Fruit fly (Drosophila melanogaster) whole organism, wandering third instar larva: ENCODE data around the gene PAPLA1.

Experiments used
- Abd-B ChIP-seq: fragments of >200 bp; optimal IDR thresholded peaks from 2 replicates; lab custom pipeline; 2017; ENCODE audit warnings: missing biosample characterization, missing genetic modification characterization
- CG32264 ChIP-seq: fragments of 200-800 bp; sonication (Bioruptor generic); optimal IDR thresholded peaks from 2 replicates; lab custom pipeline; 2016; ENCODE audit warnings: missing biosample characterization, missing genetic modification characterization
- CG9705 ChIP-seq: fragments of 200-800 bp; sonication (Bioruptor generic); optimal IDR thresholded peaks from 2 replicates; lab custom pipeline; 2018; ENCODE audit warnings: missing biosample characterization, mild to moderate bottlenecking, missing genetic modification characterization
- CrebA ChIP-seq: fragments of 200-800 bp; sonication (Bioruptor generic); optimal IDR thresholded peaks from 2 replicates; lab custom pipeline; 2016; ENCODE audit warnings: missing biosample characterization, mild to moderate bottlenecking, missing genetic modification characterization, borderline replicate concordance
- Dfd ChIP-seq: fragments of >200 bp; optimal IDR thresholded peaks from 2 replicates; lab custom pipeline; 2017; ENCODE audit warnings: missing biosample characterization, missing genetic modification characterization
- HLH106 ChIP-seq: fragments of 200-800 bp; optimal IDR thresholded peaks from 3 replicates; lab custom pipeline; 2019; ENCODE audit warnings: missing biosample characterization, mild to moderate bottlenecking, missing genetic modification characterization, moderate library complexity
- Hnf4 ChIP-seq: fragments of 200-800 bp; sonication (Bioruptor generic); optimal IDR thresholded peaks from 2 replicates; lab custom pipeline; 2016; ENCODE audit warnings: missing biosample characterization, mild to moderate bottlenecking, missing genetic modification characterization
- Hr83 ChIP-seq: fragments of 200-300 bp; sonication (Bioruptor generic); optimal IDR thresholded peaks from 2 replicates; lab custom pipeline; 2016; ENCODE audit warnings: missing biosample characterization, mild to moderate bottlenecking, missing genetic modification characterization, moderate library complexity; ENCODE audit not compliant: poor library complexity, severe bottlenecking
- Jra ChIP-seq: sonication (Bioruptor generic); optimal IDR thresholded peaks from 2 replicates; lab custom pipeline; 2016; ENCODE audit warnings: missing biosample characterization, missing genetic modification characterization
- Mio ChIP-seq: sonication (Bioruptor generic); optimal IDR thresholded peaks from 2 replicates; lab custom pipeline; 2016; ENCODE audit warnings: missing biosample characterization, missing genetic modification characterization
- Myc ChIP-seq: fragments of >200 bp; optimal IDR thresholded peaks from 2 replicates; lab custom pipeline; 2017
- N ChIP-seq: fragments of >200 bp; optimal IDR thresholded peaks from 2 replicates; lab custom pipeline; 2018; ENCODE audit warnings: missing biosample characterization, missing external identifiers, missing genetic modification characterization
- OdsH ChIP-seq: fragments of 200-800 bp; sonication (Bioruptor generic); optimal IDR thresholded peaks from 2 replicates; lab custom pipeline; 2016; ENCODE audit warnings: missing biosample characterization, mild to moderate bottlenecking, missing genetic modification characterization
- Rel ChIP-seq, 2 experiments: fragments of 200-800 bp; sonication (Bioruptor generic) in 1 of 2; optimal IDR thresholded peaks; 2 replicates in 1 of 2; 3 replicates in 1 of 2; lab custom pipeline; 2016 to 2019; ENCODE audit warnings: mild to moderate bottlenecking in 2 of 2, missing biosample characterization in 2 of 2, missing genetic modification characterization in 2 of 2, moderate library complexity in 1 of 2
- Sp1 ChIP-seq: fragments of 200-800 bp; sonication (Bioruptor generic); optimal IDR thresholded peaks from 3 replicates; lab custom pipeline; 2019; ENCODE audit warnings: missing biosample characterization, mild to moderate bottlenecking, missing genetic modification characterization, moderate library complexity
- br ChIP-seq: fragments of 200-800 bp; sonication (Bioruptor generic); optimal IDR thresholded peaks from 2 replicates; lab custom pipeline; 2016; ENCODE audit warnings: missing biosample characterization, missing genetic modification characterization
- dl ChIP-seq, 2 experiments: fragments of 175-275, 200-275 bp in 1 of 2; fragments of 200-275 bp in 1 of 2; sonication (Bioruptor generic); optimal IDR thresholded peaks; lab custom pipeline; 2018; ENCODE audit warnings: mild to moderate bottlenecking in 2 of 2, missing biosample characterization in 2 of 2, missing genetic modification characterization in 2 of 2, moderate library complexity in 2 of 2; ENCODE audit not compliant: partially characterized antibody in 2 of 2, insufficient read depth in 1 of 2
- dsf ChIP-seq: sonication (Bioruptor generic); optimal IDR thresholded peaks from 2 replicates; lab custom pipeline; 2016; ENCODE audit warnings: missing biosample characterization, missing genetic modification characterization, borderline replicate concordance
- foxo ChIP-seq, 2 experiments: fragments of 200-800 bp; sonication (Bioruptor generic); optimal IDR thresholded peaks; 2 replicates in 1 of 2; 3 replicates in 1 of 2; lab custom pipeline; 2016 to 2017; ENCODE audit warnings: missing biosample characterization in 2 of 2, missing genetic modification characterization in 2 of 2
- fru ChIP-seq: fragments of 200-800 bp; sonication (Bioruptor generic); optimal IDR thresholded peaks from 3 replicates; lab custom pipeline; 2016; ENCODE audit warnings: missing biosample characterization, mild to moderate bottlenecking, missing genetic modification characterization
- h ChIP-seq: fragments of 200-800 bp; sonication (Bioruptor generic); optimal IDR thresholded peaks from 3 replicates; lab custom pipeline; 2016; ENCODE audit warnings: missing biosample characterization, mild to moderate bottlenecking, missing genetic modification characterization
- jim ChIP-seq: fragments of 175-275, 200-325 bp; sonication (Bioruptor generic); optimal IDR thresholded peaks from 2 replicates; lab custom pipeline; 2016; ENCODE audit warnings: missing biosample characterization, mild to moderate bottlenecking, missing genetic modification characterization
- lola ChIP-seq: fragments of >200 bp; optimal IDR thresholded peaks from 2 replicates; lab custom pipeline; 2017; ENCODE audit warnings: missing biosample characterization, missing genetic modification characterization
- pan ChIP-seq: fragments of >200 bp; optimal IDR thresholded peaks from 2 replicates; lab custom pipeline; 2017
- psq ChIP-seq: fragments of 200-800 bp; sonication (Bioruptor generic); optimal IDR thresholded peaks from 3 replicates; lab custom pipeline; 2017; ENCODE audit warnings: missing biosample characterization, mild to moderate bottlenecking, missing genetic modification characterization, moderate library complexity
- rgr ChIP-seq: fragments of 200-800 bp; sonication (Bioruptor generic); optimal IDR thresholded peaks from 3 replicates; lab custom pipeline; 2016; ENCODE audit warnings: missing biosample characterization, mild to moderate bottlenecking, missing genetic modification characterization
- sage ChIP-seq: fragments of 200-800 bp; sonication (Bioruptor generic); optimal IDR thresholded peaks from 2 replicates; lab custom pipeline; 2016; ENCODE audit warnings: missing biosample characterization, mild to moderate bottlenecking, missing genetic modification characterization
- sv ChIP-seq: fragments of 200-800 bp; sonication (Bioruptor generic); optimal IDR thresholded peaks from 3 replicates; lab custom pipeline; 2016; ENCODE audit warnings: missing biosample characterization, missing genetic modification characterization
- tai ChIP-seq: sonication (Bioruptor generic); optimal IDR thresholded peaks from 2 replicates; lab custom pipeline; 2016; ENCODE audit warnings: missing biosample characterization, missing genetic modification characterization
- usp ChIP-seq: fragments of >200 bp; optimal IDR thresholded peaks from 2 replicates; lab custom pipeline; 2017; ENCODE audit warnings: missing biosample characterization, missing genetic modification characterization
- woc ChIP-seq: sonication (Bioruptor generic); optimal IDR thresholded peaks from 2 replicates; lab custom pipeline; 2016; ENCODE audit warnings: missing biosample characterization, mild to moderate bottlenecking, missing genetic modification characterization

The PAPLA1 gene

DNA sequence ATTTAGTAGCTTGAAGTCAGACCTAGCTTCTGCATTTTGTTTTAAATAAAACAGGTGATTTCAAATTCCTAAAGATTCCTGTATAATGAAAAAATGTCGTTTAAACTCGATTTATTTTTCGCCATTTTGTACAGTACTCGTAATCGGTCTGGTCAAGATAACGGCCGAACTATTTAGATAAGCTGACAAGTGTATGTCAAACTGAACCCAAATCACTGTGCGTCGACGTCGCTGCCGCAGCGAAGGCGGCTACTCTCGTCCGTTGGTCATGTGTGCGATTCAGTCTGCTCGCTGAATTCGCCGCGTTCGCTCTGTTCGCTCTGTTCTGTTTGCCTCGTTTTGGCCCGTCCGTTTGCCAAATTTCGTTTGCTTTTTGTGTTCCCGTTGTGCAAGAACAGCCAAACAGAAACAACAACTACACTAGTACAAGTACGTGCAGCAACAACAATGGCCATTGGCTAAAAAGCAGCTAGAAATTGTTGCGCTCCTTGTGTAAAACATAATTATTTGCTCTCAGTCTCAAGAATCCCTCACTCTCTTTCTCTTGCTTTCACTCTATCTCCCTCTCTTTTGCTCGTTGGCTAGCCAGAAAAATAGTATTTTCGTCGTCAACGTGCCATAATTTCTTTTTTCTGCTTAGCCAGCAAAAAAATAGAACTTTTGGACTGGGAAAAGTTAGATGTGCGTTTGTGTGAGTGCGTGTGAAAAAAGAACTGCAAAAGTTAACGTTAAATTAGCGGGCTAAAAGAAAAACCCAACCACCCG is 71.2 kb downstream of the PAPLA1 start (continued):
- no peak for TF ChIP-seq Hr83 (GFP tag; lab: Kevin White, UChicago)
- TF ChIP-seq Mio, result no peak
- no peak for TF ChIP-seq CG9705 (GFP tag; lab: Kevin White, UChicago)
- TF ChIP-seq foxo (GFP tag; optimal IDR thresholded peaks at IDR 0.05; lab: Kevin White, UChicago), result peak; percentile 2 to 43
- peak; percentile 7 for TF ChIP-seq woc (GFP tag; lab: Kevin White, UChicago)
- no peak for TF ChIP-seq sage (GFP tag; lab: Kevin White, UChicago)
- TF ChIP-seq Abd-B (GFP tag; lab: Kevin White, UChicago), result no peak
- TF ChIP-seq CG32264 (GFP tag; lab: Kevin White, UChicago), result no peak
- TF ChIP-seq br (GFP tag; lab: Kevin White, UChicago), result peak; percentile 44
- peak; percentile 29 for TF ChIP-seq lola (GFP tag; lab: Kevin White, UChicago)
- TF ChIP-seq tai (GFP tag; lab: Kevin White, UChicago), result no peak

DNA sequence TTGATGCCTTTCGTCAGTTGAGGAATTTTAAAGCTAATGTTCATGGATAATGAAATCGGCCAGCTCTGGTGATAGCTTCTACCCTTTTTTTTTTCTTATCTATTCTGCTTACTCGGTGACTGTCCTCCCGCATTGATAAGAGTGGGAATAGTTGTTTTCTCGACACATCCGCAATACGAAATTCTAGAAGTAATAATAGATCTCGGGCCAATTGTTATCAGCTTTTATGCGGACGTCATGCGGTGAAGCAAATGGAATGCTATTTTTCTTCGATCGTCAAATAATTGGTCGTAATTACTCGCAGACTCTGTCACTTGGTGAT is 72.0 kb downstream of the PAPLA1 start:
- TF ChIP-seq rgr (no peak), Rel (GFP tag; optimal IDR thresholded peaks at IDR 0.05; lab: Kevin White, UChicago) (no peak), Rel (tag; optimal IDR thresholded peaks at IDR 0.05; lab: Kevin White, UChicago) (peak; percentile 16), psq (GFP tag; lab: Kevin White, UChicago) (no peak), jim (GFP tag; lab: Kevin White, UChicago) (no peak)
- TF ChIP-seq, all 38 proteins: peak for 1

DNA sequence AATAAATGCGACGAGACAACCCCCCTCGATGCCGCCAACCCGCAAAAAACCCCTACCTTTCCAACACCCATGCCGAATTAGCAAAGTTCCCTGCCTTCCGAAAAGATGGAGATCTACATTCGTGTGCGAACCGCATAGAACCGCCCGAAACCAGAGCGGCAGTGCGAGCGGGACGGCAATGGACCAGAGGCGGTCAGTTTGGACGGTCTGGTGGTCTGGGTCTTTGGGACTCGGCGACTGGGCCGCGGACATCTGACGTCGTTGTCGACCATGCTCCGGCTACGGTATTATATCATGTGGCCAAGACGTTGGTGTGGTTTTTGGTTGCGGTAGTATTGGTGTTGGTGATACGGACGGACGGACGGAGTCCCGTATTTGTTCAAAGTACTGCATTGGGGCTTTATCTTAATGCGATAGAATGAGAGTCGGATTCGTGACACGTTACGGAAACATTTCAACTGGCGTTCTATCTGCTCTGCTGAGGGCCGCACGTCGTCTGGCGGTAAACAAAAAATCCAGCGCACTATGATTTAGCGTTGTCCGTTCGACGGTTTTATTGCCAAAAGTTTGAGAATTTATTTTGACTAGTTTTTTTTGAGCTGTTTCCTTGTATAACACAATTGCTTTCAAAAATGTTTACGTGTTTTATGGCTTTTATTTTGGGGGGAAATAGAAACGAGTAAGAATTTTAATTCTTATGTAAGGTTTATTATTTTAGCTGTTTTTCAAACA is 72.5 kb downstream of the PAPLA1 start:
- TF ChIP-seq fru (GFP tag; lab: Kevin White, UChicago) (no peak), Rel (GFP tag; optimal IDR thresholded peaks at IDR 0.05; lab: Kevin White, UChicago) (no peak), Rel (tag; optimal IDR thresholded peaks at IDR 0.05; lab: Kevin White, UChicago) (peak; percentile 3), HLH106 (tag; lab: Kevin White, UChicago) (peak; percentile 15), woc (GFP tag; lab: Kevin White, UChicago) (no peak), Hnf4 (GFP tag; lab: Kevin White, UChicago) (no peak), h (peak; percentile 25), br (GFP tag; lab: Kevin White, UChicago) (peak; percentile 19), rgr (peak; percentile 11)

DNA sequence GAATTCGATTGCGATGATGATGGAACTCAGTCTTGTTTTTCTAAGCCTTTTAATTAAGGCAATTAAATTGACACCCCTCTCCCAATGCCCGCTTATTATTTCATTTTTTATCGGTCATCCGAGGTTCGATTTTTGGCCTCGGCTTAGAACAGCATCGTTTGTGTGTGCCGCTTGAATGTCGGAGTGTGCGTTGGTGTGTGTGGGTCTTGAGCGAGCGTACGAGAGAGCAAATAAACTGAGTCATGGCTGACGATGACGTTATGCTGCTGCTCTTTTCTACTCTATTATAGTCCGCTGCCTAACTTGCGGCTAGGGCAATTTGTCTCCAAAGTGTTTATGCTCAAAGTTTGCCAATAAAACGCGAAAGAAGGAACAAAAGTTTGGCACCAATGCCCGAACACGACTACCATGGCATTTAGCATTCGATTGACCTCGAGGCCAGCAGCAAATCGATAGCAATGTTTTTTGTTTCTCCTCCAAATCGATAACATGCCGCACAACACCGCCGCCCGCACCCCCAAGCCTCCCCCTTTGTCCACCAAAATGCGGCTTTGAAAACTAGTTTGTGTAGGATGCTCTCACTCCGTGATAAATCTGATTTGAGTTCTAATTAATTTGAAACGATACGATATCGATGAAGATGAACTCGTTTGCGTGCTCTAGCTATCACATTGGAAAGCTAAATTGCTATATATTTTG is 73.8 kb downstream of the PAPLA1 start:
- TF ChIP-seq lola (GFP tag; lab: Kevin White, UChicago) (no peak), br (GFP tag; lab: Kevin White, UChicago) (no peak), sage (GFP tag; lab: Kevin White, UChicago) (no peak), rgr (no peak), OdsH (no peak), HLH106 (tag; lab: Kevin White, UChicago) (no peak), CrebA (GFP tag; lab: Kevin White, UChicago) (no peak), dl (GFP tag; optimal IDR thresholded peaks at IDR 0.05; lab: Kevin White, UChicago; ENCODE audit: insufficient read depth in 1 of 2, partially characterized antibody in 2 of 2) (no peak), Rel (GFP tag; optimal IDR thresholded peaks at IDR 0.05; lab: Kevin White, UChicago) (no peak), Rel (tag; optimal IDR thresholded peaks at IDR 0.05; lab: Kevin White, UChicago) (no peak)
- TF ChIP-seq, all 38 proteins: peak for 0

DNA sequence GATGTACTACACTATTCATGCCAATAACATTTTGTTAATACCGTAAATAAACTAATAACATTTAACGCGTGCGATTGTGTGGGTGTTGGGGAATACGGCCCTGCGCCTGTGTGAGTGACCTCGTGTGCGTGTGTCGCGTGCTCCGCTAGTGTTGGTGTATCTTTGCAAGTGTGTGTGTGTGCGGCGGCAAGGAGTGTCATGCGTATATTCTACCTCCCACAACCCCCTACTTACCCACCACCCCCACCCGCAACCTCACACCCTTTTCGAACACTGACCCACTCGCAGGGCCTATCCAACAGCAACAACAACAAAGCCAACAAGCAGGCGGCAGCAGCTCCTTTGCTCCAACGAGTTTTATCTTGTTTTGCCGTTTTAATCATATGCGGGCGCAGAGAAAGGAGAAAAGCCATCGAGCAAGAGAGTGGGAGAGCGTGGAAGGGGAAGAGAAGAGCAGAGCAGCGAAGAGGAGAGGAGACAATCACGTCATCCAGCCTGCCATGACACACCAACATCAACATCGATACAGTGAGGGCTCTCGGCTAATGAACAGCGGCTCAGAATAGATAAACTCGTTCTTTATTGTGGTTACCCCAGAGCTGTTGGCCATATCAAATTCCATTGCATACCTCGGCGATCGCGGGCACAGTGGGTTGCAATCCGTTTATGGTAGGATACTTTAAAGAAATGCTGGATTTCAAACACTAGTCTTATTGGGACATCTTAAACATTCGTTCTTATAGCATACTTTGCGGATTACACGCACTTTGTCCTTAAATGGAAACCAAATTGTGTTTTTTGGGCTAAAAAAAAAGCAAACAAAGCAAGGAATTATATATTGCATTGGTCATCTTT is 74.9 kb downstream of the PAPLA1 start:
- TF ChIP-seq CG9705 (GFP tag; lab: Kevin White, UChicago) (no peak), foxo (GFP tag; optimal IDR thresholded peaks at IDR 0.05; lab: Kevin White, UChicago) (peak in 1 of 2 experiments; percentile 16), usp (GFP tag; lab: Kevin White, UChicago) (no peak), pan (lab: Kevin White, UChicago) (no peak), tai (GFP tag; lab: Kevin White, UChicago) (no peak), Hr83 (GFP tag; lab: Kevin White, UChicago) (no peak), OdsH (no peak), sage (GFP tag; lab: Kevin White, UChicago) (no peak), lola (GFP tag; lab: Kevin White, UChicago) (no peak), Mio (no peak), dl (GFP tag; optimal IDR thresholded peaks at IDR 0.05; lab: Kevin White, UChicago; ENCODE audit: insufficient read depth in 1 of 2, partially characterized antibody in 2 of 2) (peak in 1 of 2 experiments; percentile 39), Dfd (GFP tag; lab: Kevin White, UChicago) (no peak), Abd-B (GFP tag; lab: Kevin White, UChicago) (no peak), Rel (GFP tag; optimal IDR thresholded peaks at IDR 0.05; lab: Kevin White, UChicago) (no peak), Rel (tag; optimal IDR thresholded peaks at IDR 0.05; lab: Kevin White, UChicago) (no peak), Sp1 (GFP tag; lab: Kevin White, UChicago) (no peak), Hnf4 (GFP tag; lab: Kevin White, UChicago) (no peak), sv (GFP tag; lab: Kevin White, UChicago) (no peak), Myc (no peak), N (GFP tag; lab: Kevin White, UChicago) (peak; percentile 59), h (peak; percentile 13), dsf (no peak), Jra (GFP tag; lab: Kevin White, UChicago) (no peak), br (GFP tag; lab: Kevin White, UChicago) (peak; percentile 6), woc (GFP tag; lab: Kevin White, UChicago) (peak; percentile 14), psq (GFP tag; lab: Kevin White, UChicago) (no peak), jim (GFP tag; lab: Kevin White, UChicago) (no peak)
